Fruit fly (Drosophila melanogaster): ENCODE measurements around the gene ND-ACP.

The ND-ACP gene

dm6 chr3L:1334571-1335427 is 5.0 kb downstream of the ND-ACP start, which contains the start of the genes Hmbs and CG2211 (continued):
- peak; percentile 75 for TF ChIP-seq CrebB (tag; optimal IDR thresholded peaks at IDR 0.05)
- TF ChIP-seq CG9797 (GFP tag; optimal IDR thresholded peaks at IDR 0.05): peak; percentile 98
- peak; percentile 75 for TF ChIP-seq stc (GFP tag; IDR thresholded peaks at IDR 0.05)
- TF ChIP-seq CG7786 (GFP tag; optimal IDR thresholded peaks at IDR 0.05): peak; percentile 89
- peak; percentile 90 for TF ChIP-seq B-H2 (GFP tag; optimal IDR thresholded peaks at IDR 0.05)
- TF ChIP-seq ash1 (GFP tag; optimal IDR thresholded peaks at IDR 0.05): peak; percentile 17
- TF ChIP-seq Nf-YC (tag; optimal IDR thresholded peaks at IDR 0.05): peak; percentile 84
- TF ChIP-seq HLH4C (GFP tag; IDR thresholded peaks at IDR 0.05; ENCODE audit: partially characterized antibody): peak; percentile 37; the same call in 1 of the 3 replicates
- TF ChIP-seq CG6683 (GFP tag; optimal IDR thresholded peaks at IDR 0.05): peak; percentile 75
- TF ChIP-seq CG1647 (GFP tag; optimal IDR thresholded peaks at IDR 0.05): peak; percentile 81
- TF ChIP-seq Med (GFP tag): peak; percentile 98
- peak; percentile 53 for TF ChIP-seq CG7556 (GFP tag; optimal IDR thresholded peaks at IDR 0.05)
- peak; percentile 70 for TF ChIP-seq CG8765 (GFP tag; IDR thresholded peaks at IDR 0.05)
- TF ChIP-seq Dip2 (GFP tag; IDR thresholded peaks at IDR 0.05): no peak
- TF ChIP-seq CG1603 (tag; optimal IDR thresholded peaks at IDR 0.05): peak; percentile 82
- peak; percentile 90 for TF ChIP-seq HmgD (GFP tag; optimal IDR thresholded peaks at IDR 0.05)
- TF ChIP-seq CG15011 (GFP tag; optimal IDR thresholded peaks at IDR 0.05): peak; percentile 69
- peak; percentile 92 for TF ChIP-seq tin (GFP tag; optimal IDR thresholded peaks at IDR 0.05)
- TF ChIP-seq dimm (GFP tag; IDR thresholded peaks at IDR 0.05): 0 out of 2 replicates have a peak, but pooled peaks have one; percentile 30
- TF ChIP-seq Max (GFP tag; optimal IDR thresholded peaks at IDR 0.05): peak; percentile 92
- peak; percentile 75 for TF ChIP-seq esg (GFP tag; conservative IDR thresholded peaks at IDR 0.05)
- peak; percentile 81 for TF ChIP-seq CG8924 (tag; optimal IDR thresholded peaks at IDR 0.05)
- peak; percentile 58 for TF ChIP-seq kah (GFP tag; optimal IDR thresholded peaks at IDR 0.05)
- TF ChIP-seq CG3726 (GFP tag; IDR thresholded peaks at IDR 0.05): peak; percentile 74; the same call in 2 of the 3 replicates
- peak; percentile 58; the same call in 1 of the 2 replicates for TF ChIP-seq wor (GFP tag; IDR thresholded peaks at IDR 0.05)
- TF ChIP-seq z (GFP tag; IDR thresholded peaks at IDR 0.05): no peak
- TF ChIP-seq mld (GFP tag; IDR thresholded peaks at IDR 0.05; ENCODE audit: partially characterized antibody): no peak
- peak; percentile 79 for TF ChIP-seq CG9215 (GFP tag; IDR thresholded peaks at IDR 0.05)
- peak; percentile 70; the same call in 3 of the 4 replicates for TF ChIP-seq Dll (GFP tag; IDR thresholded peaks at IDR 0.05; ENCODE audit: partially characterized antibody)
- TF ChIP-seq CG10462 (GFP tag; optimal IDR thresholded peaks at IDR 0.05): peak; percentile 69
- peak; percentile 84 for TF ChIP-seq ssp (GFP tag; IDR thresholded peaks at IDR 0.05)
- TF ChIP-seq h (optimal IDR thresholded peaks at IDR 0.05): no peak
- TF ChIP-seq Dad (GFP tag; optimal IDR thresholded peaks at IDR 0.05): peak; percentile 89
- peak; percentile 52; the same call in 1 of the 3 replicates for TF ChIP-seq croc (GFP tag; conservative IDR thresholded peaks at IDR 0.05)
- TF ChIP-seq Mad (GFP tag; optimal IDR thresholded peaks at IDR 0.05): peak; percentile 92
- TF ChIP-seq ERR (GFP tag; optimal IDR thresholded peaks at IDR 0.05): peak; percentile 73
- TF ChIP-seq pnt (GFP tag; optimal IDR thresholded peaks at IDR 0.05): peak; percentile 83
- peak; percentile 60; the same call in 1 of the 2 replicates for TF ChIP-seq bowl (GFP tag; IDR thresholded peaks at IDR 0.05)
- peak; percentile 74 for TF ChIP-seq repo (GFP tag; optimal IDR thresholded peaks at IDR 0.05)
- peak; percentile 87 for TF ChIP-seq Ptx1 (GFP tag; IDR thresholded peaks at IDR 0.05)
- TF ChIP-seq CG7271 (tag; optimal IDR thresholded peaks at IDR 0.05): peak; percentile 77
- peak; percentile 90 for TF ChIP-seq NC2β (GFP tag; optimal IDR thresholded peaks at IDR 0.05)
- TF ChIP-seq CG8281 (tag; optimal IDR thresholded peaks at IDR 0.05): peak; percentile 48
- peak; percentile 74 for TF ChIP-seq cato (GFP tag; optimal IDR thresholded peaks at IDR 0.05; ENCODE audit: borderline replicate concordance)
- TF ChIP-seq CG4617 (GFP tag; optimal IDR thresholded peaks at IDR 0.05; ENCODE audit: borderline replicate concordance): peak; percentile 87
- peak; percentile 93 for TF ChIP-seq Chrac-16 (GFP tag; optimal IDR thresholded peaks at IDR 0.05)
- TF ChIP-seq danr (GFP tag; IDR thresholded peaks at IDR 0.05): peak; percentile 68
- TF ChIP-seq CG6175 (GFP tag; IDR thresholded peaks at IDR 0.05): peak; percentile 67; the same call in 2 of the 3 replicates
- TF ChIP-seq eyg (GFP tag; optimal IDR thresholded peaks at IDR 0.05): peak; percentile 75
